Worm (Caenorhabditis elegans): Measurements from ENCODE around the gene T23B12.11.

The T23B12.11 gene

ce11 chrV:8468740-8469139, 13.5 kb downstream of the T23B12.11 start, which contains the start of gene phf-30:
TSS of gene phf-30 (plus strand) at chrV:8469040.
- TF ChIP-seq scrt-1 (GFP tag; IDR thresholded peaks at IDR 0.05) (no peak), ets-7 (tag; optimal IDR thresholded peaks at IDR 0.05) (no peak), pes-1 (GFP tag; IDR thresholded peaks at IDR 0.05) (no peak), tbx-37 (GFP tag; conservative IDR thresholded peaks at IDR 0.05) (no peak), ceh-13 (GFP tag; optimal IDR thresholded peaks at IDR 0.05) (no peak), hnd-1 (tag; optimal IDR thresholded peaks at IDR 0.05) (no peak), ama-1 (optimal IDR thresholded peaks at IDR 0.05) (no peak), tbx-11 (GFP tag; IDR thresholded peaks at IDR 0.05) (no peak), flt-1 (GFP tag; IDR thresholded peaks at IDR 0.05) (no peak), hmbx-1 (tag; optimal IDR thresholded peaks at IDR 0.05) (no peak), tra-4 (tag; optimal IDR thresholded peaks at IDR 0.05) (no peak), B0310.2 (tag; optimal IDR thresholded peaks at IDR 0.05) (no peak), sea-1 (GFP tag; conservative IDR thresholded peaks at IDR 0.05) (no peak)

- TF ChIP-seq B0310.2 (tag; optimal IDR thresholded peaks at IDR 0.05) = no peak
- TF ChIP-seq ets-7 (tag; optimal IDR thresholded peaks at IDR 0.05) = no peak
- no peak for TF ChIP-seq tra-4 (tag; optimal IDR thresholded peaks at IDR 0.05)
- TF ChIP-seq scrt-1 (GFP tag; IDR thresholded peaks at IDR 0.05) = no peak
- no peak for TF ChIP-seq sea-1 (GFP tag; conservative IDR thresholded peaks at IDR 0.05)
- no peak for TF ChIP-seq ceh-36 (tag; optimal IDR thresholded peaks at IDR 0.05)
- no peak for TF ChIP-seq ceh-13 (GFP tag; optimal IDR thresholded peaks at IDR 0.05)
- TF ChIP-seq hmbx-1 (tag; optimal IDR thresholded peaks at IDR 0.05) = no peak
- no peak for TF ChIP-seq flt-1 (GFP tag; IDR thresholded peaks at IDR 0.05)
- TF ChIP-seq F13C5.2 (tag; optimal IDR thresholded peaks at IDR 0.05) = no peak
- TF ChIP-seq aly-1 (tag; optimal IDR thresholded peaks at IDR 0.05) = no peak
- no peak for TF ChIP-seq hnd-1 (tag; optimal IDR thresholded peaks at IDR 0.05)
- TF ChIP-seq hmg-4 (GFP tag; optimal IDR thresholded peaks at IDR 0.05) = no peak
- TF ChIP-seq tbx-11 (GFP tag; IDR thresholded peaks at IDR 0.05) = no peak
- TF ChIP-seq pes-1 (GFP tag; IDR thresholded peaks at IDR 0.05) = no peak
- TF ChIP-seq tbx-37 (GFP tag; conservative IDR thresholded peaks at IDR 0.05) = no peak
- no peak for TF ChIP-seq ama-1 (optimal IDR thresholded peaks at IDR 0.05)
Measured at ce11 chrV:8470906-8471305, 15.7 kb downstream of the T23B12.11 start, which contains the start of gene gplb-1. TSS of gene gplb-1 (minus strand) at chrV:8471242.

DNA sequence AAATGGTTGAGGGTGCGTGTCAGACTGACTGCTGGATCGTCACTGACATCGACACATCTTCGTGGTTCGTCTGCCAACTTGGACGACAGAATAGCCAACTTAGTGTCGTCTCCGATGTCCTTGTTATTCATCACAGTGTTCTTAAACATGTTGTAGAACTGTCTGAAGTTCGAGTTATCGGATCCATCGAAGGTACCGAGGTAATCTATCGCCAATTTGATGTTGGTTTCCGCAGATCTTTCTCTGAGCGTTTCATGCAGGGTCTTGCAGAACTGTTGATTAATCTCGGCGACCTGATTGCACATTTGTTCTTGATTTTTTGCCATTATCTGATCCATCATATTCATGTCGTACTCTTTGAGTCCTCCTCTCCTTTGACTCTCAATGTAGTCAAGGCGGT, 26.1 kb downstream of the T23B12.11 start:
- TF ChIP-seq ceh-13 (GFP tag; optimal IDR thresholded peaks at IDR 0.05) (no peak), F13C5.2 (tag; optimal IDR thresholded peaks at IDR 0.05) (no peak), B0310.2 (tag; optimal IDR thresholded peaks at IDR 0.05) (no peak), tbx-37 (GFP tag; conservative IDR thresholded peaks at IDR 0.05) (no peak), aly-1 (tag; optimal IDR thresholded peaks at IDR 0.05) (no peak), pes-1 (GFP tag; IDR thresholded peaks at IDR 0.05) (no peak)

ce11 chrV:8494260-8494939, 39.2 kb downstream of the T23B12.11 start, which contains the start of gene pxn-1:
TSS of gene pxn-1 (plus strand) at chrV:8494889.
- TF ChIP-seq pes-1 (GFP tag; IDR thresholded peaks at IDR 0.05) (no peak), F13C5.2 (tag; optimal IDR thresholded peaks at IDR 0.05) (no peak), tra-4 (tag; optimal IDR thresholded peaks at IDR 0.05) (no peak), tbx-11 (GFP tag; IDR thresholded peaks at IDR 0.05) (no peak)

ce11 chrV:8495106-8495505, 39.9 kb downstream of the T23B12.11 start:
- no peak for TF ChIP-seq ceh-36 (tag; optimal IDR thresholded peaks at IDR 0.05)
- no peak for TF ChIP-seq ets-7 (tag; optimal IDR thresholded peaks at IDR 0.05)
- TF ChIP-seq scrt-1 (GFP tag; IDR thresholded peaks at IDR 0.05) = no peak
- no peak for TF ChIP-seq flt-1 (GFP tag; IDR thresholded peaks at IDR 0.05)

ce11 chrV:8495965-8496364, 40.8 kb downstream of the T23B12.11 start:
- TF ChIP-seq scrt-1 (GFP tag; IDR thresholded peaks at IDR 0.05) = no peak
- peak; percentile 57; the same call in 1 of the 2 replicates for TF ChIP-seq pes-1 (GFP tag; IDR thresholded peaks at IDR 0.05)

- TF ChIP-seq ama-1 (optimal IDR thresholded peaks at IDR 0.05) (no peak), tbx-37 (GFP tag; conservative IDR thresholded peaks at IDR 0.05) (no peak), pes-1 (GFP tag; IDR thresholded peaks at IDR 0.05) (no peak), F13C5.2 (tag; optimal IDR thresholded peaks at IDR 0.05) (no peak), ceh-36 (tag; optimal IDR thresholded peaks at IDR 0.05) (no peak), sea-1 (GFP tag; conservative IDR thresholded peaks at IDR 0.05) (no peak), aly-1 (tag; optimal IDR thresholded peaks at IDR 0.05) (no peak), B0310.2 (tag; optimal IDR thresholded peaks at IDR 0.05) (no peak)
Measured at ce11 chrV:8499407-8499806, 44.2 kb downstream of the T23B12.11 start.

- TF ChIP-seq B0310.2 (tag; optimal IDR thresholded peaks at IDR 0.05) (peak; percentile 98), scrt-1 (GFP tag; IDR thresholded peaks at IDR 0.05) (peak; percentile 99), F13C5.2 (tag; optimal IDR thresholded peaks at IDR 0.05) (peak; percentile 99), tbx-37 (GFP tag; conservative IDR thresholded peaks at IDR 0.05) (peak; percentile 99), ama-1 (optimal IDR thresholded peaks at IDR 0.05) (no peak), tbx-11 (GFP tag; IDR thresholded peaks at IDR 0.05) (peak; percentile 99), tra-4 (tag; optimal IDR thresholded peaks at IDR 0.05) (peak; percentile 96), ceh-36 (tag; optimal IDR thresholded peaks at IDR 0.05) (peak; percentile 98), sea-1 (GFP tag; conservative IDR thresholded peaks at IDR 0.05) (peak; percentile 100), pes-1 (GFP tag; IDR thresholded peaks at IDR 0.05) (peak; percentile 99), hmg-4 (GFP tag; optimal IDR thresholded peaks at IDR 0.05) (peak; percentile 100), hmbx-1 (tag; optimal IDR thresholded peaks at IDR 0.05) (peak; percentile 93), ceh-13 (GFP tag; optimal IDR thresholded peaks at IDR 0.05) (peak; percentile 98), ets-7 (tag; optimal IDR thresholded peaks at IDR 0.05) (peak; percentile 96), aly-1 (tag; optimal IDR thresholded peaks at IDR 0.05) (peak; percentile 98), hnd-1 (tag; optimal IDR thresholded peaks at IDR 0.05) (peak; percentile 97), flt-1 (GFP tag; IDR thresholded peaks at IDR 0.05) (peak; percentile 99)
Measured at ce11 chrV:8500348-8500747, 45.2 kb downstream of the T23B12.11 start.

Measured in whole organism, early embryonic.